Worm (Caenorhabditis elegans): ENCODE measurements around the gene fipr-2.
"Not testable (repeated sequence)": the region's sequence is repeated elsewhere in the genome, so short reads cannot be mapped to it uniquely, and the experiment has no call there.

Gene fipr-2

ce11 chrV:12352881-12353280 is 12.3 kb upstream of the fipr-2 start:
- no peak for TF ChIP-seq unc-62 (GFP tag; optimal IDR thresholded peaks at IDR 0.05)

DNA sequence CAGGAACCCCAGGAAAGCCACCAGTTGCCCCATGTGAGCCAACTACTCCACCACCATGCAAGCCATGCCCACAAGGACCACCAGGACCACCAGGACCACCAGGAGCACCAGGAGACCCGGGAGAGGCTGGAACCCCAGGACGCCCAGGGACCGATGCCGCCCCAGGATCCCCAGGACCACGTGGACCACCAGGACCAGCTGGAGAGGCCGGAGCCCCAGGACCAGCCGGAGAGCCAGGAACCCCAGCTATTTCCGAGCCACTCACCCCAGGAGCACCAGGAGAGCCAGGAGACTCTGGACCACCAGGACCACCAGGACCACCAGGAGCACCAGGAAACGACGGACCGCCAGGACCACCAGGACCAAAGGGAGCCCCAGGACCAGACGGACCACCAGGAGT is 11.6 kb upstream of the fipr-2 start:
- no peak for TF ChIP-seq unc-62 (GFP tag; optimal IDR thresholded peaks at IDR 0.05)

ce11 chrV:12354193-12354830 is 10.8 kb upstream of the fipr-2 start:
- TF ChIP-seq unc-62 (GFP tag; optimal IDR thresholded peaks at IDR 0.05) = no peak

ce11 chrV:12357632-12358031 is 7.5 kb upstream of the fipr-2 start:
- TF ChIP-seq unc-62 (GFP tag; optimal IDR thresholded peaks at IDR 0.05) = no peak

ce11 chrV:12358347-12358746 is 6.8 kb upstream of the fipr-2 start, which contains the start of gene F23H12.5:
F23H12.5 (plus strand) TSS chrV:12358647.
- TF ChIP-seq unc-62 (GFP tag; optimal IDR thresholded peaks at IDR 0.05) = no peak

ce11 chrV:12361644-12362043 is 3.5 kb upstream of the fipr-2 start, which contains the start of gene fipr-1:
fipr-1 (minus strand) TSS chrV:12361744.
- TF ChIP-seq unc-62 (GFP tag; optimal IDR thresholded peaks at IDR 0.05) = no peak

DNA sequence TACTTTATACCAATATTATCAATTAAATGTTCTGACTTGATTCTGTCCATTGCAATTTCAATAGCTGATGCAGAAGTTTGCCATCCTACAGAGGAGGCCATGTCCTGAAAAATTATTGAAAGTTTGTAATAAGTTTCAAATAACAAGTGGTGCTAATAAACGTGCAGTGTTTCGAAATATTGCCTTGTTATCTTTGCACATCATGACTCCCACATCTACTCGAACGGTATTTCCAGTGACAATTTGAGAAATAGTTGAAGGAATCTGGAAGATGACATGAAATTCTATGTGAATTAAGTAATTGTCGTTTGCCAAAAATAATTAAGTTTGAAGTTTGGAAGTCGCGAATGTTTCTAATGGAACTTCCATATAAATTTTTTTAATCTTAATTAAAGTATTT is 4.3 kb downstream of the fipr-2 start, which contains the start of gene gcy-13:
Gene gcy-13 (minus strand): TSS at position 101 of the 400 bp plus-strand sequence.
- TF ChIP-seq unc-62 (GFP tag; optimal IDR thresholded peaks at IDR 0.05) = no peak

DNA sequence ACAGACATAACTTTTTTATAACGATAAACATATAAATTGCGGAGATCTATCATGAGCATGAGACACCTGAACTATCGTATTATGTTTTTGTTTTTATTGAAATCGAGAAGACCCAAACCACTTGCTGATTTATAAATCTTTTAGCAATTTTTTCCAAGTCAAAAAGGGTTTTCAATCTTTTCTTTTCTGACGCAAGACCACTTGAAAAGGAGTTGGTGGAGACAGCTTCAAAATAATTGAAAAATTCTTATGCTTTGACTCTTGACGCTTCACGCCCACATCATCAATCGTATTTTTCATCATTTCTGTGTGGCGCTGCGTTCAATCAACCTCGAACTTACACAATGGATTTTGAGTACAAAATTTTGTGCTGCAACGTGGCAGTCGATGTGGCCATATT is 6.2 kb downstream of the fipr-2 start, which contains the start of gene F23H12.7:
Gene F23H12.7 (plus strand): TSS at position 301 of the 400 bp plus-strand sequence.
- TF ChIP-seq unc-62 (GFP tag; optimal IDR thresholded peaks at IDR 0.05) = no peak

ce11 chrV:12374252-12374651 is 9.1 kb downstream of the fipr-2 start, which contains the start of gene F23H12.10:
F23H12.10 (minus strand) TSS chrV:12374263.
- not testable (repeated sequence) for TF ChIP-seq unc-62 (GFP tag; optimal IDR thresholded peaks at IDR 0.05)

- no peak for TF ChIP-seq unc-62 (GFP tag; optimal IDR thresholded peaks at IDR 0.05)
Measured at ce11 chrV:12377256-12377655, 12.1 kb downstream of the fipr-2 start, which contains the start of gene K01D12.1. K01D12.1 (plus strand) TSS chrV:12377556.

DNA sequence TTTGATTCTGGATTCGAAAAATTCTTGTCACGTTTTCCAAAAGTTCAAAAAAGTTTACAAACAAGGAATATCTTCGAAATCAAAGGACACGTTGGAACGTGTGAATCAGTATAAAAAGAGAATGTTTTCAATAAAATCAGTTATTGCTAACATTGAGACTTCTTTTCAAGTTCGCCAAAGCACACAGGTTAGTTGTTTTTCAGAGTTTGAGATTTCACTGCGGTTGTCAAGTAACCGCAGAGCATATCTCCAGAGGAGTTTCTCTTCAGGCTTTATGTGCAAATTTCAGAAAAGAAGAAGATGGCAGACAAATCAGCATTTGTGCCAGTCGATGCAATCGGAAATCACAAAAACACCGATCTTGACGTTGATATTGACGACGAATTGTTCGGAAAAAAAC is 21.0 kb downstream of the fipr-2 start, which contains the start of gene K01D12.15:
Gene K01D12.15 (plus strand): TSS at position 301 of the 400 bp plus-strand sequence.
- no peak for TF ChIP-seq unc-62 (GFP tag; optimal IDR thresholded peaks at IDR 0.05)

ce11 chrV:12395699-12396098 is 30.6 kb downstream of the fipr-2 start, which contains the start of gene twk-14:
twk-14 (minus strand) TSS chrV:12395706.
- no peak for TF ChIP-seq unc-62 (GFP tag; optimal IDR thresholded peaks at IDR 0.05)

DNA sequence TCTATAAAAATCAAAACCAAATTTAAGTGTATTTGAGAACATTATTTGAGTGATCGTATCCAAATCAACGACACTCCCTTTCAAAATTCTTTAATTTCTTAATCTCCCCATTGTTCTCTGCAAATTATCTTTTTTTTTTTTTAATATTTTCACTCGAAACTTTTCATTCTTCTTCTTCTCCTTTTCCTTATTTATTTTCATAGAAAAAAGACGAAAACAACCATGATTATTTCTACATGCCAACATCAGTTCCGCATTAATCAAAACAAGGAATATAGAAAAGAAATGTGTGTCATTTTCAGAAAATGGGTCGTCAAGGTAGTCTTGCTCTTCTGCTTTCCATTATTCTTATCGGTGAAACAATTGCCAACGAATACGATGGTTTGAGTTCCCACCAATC is 32.4 kb downstream of the fipr-2 start, which contains the start of gene K01D12.5:
Gene K01D12.5 (plus strand): TSS at position 301 of the 400 bp plus-strand sequence.
- no peak for TF ChIP-seq unc-62 (GFP tag; optimal IDR thresholded peaks at IDR 0.05)

DNA sequence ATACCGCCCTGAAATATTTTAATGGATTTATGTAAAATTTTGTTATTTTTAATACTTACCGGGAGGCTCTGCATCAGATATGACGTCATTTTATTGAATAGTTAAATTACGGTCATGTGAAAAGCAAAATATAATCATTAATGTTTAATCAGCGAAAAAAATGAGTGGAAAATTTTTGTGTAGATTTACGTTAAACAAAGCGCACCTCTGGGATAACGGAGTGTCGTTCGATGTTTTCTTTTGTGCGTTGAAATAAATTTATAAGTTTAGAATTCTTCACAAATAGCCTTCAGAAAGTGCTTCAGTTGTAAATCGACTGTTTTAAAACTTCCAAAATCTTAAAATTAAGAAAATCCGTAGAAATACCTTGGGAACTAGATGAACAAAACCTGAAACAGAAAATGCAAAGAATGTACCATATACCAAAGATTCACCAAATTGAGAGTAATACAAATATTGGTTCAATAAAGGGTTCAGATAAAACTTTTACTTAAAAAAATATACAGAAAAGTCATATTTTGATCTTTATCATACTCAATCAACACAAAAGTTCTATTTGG is 35.6 kb downstream of the fipr-2 start, which contains the start of the genes K01D12.20 and miga-1:
Gene K01D12.20 (minus strand): TSS at position 138 of the 560 bp plus-strand sequence.
Gene miga-1 (minus strand): TSS at position 183 of the 560 bp plus-strand sequence.
- no peak for TF ChIP-seq unc-62 (GFP tag; optimal IDR thresholded peaks at IDR 0.05)

ce11 chrV:12401383-12401782 is 36.2 kb downstream of the fipr-2 start, which contains the start of gene K01D12.7:
K01D12.7 (minus strand) TSS chrV:12401483.
- no peak for TF ChIP-seq unc-62 (GFP tag; optimal IDR thresholded peaks at IDR 0.05)

- no peak for TF ChIP-seq unc-62 (GFP tag; optimal IDR thresholded peaks at IDR 0.05)
Measured at ce11 chrV:12402355-12402754, 37.2 kb downstream of the fipr-2 start, which contains the start of gene K01D12.8. K01D12.8 (plus strand) TSS chrV:12402655.
